Worm (Caenorhabditis elegans) whole organism, L4 larva: Measurements from ENCODE around the gene ndub-3.
A peak's percentile ranks its signal among the peaks of the same experiment; 100 is the strongest.

Experiments used
- Y5F2A.4 ChIP-seq: fragments of 200-800 bp; sonication (Bioruptor generic); optimal IDR thresholded peaks from 2 replicates; lab custom pipeline; 2018; ENCODE audit warnings: mild to moderate bottlenecking, missing genetic modification characterization, missing compliant biosample characterization
- ZK546.5 ChIP-seq, 2 experiments: sonication (generic microtip); optimal IDR thresholded peaks; 2 replicates each; lab custom pipeline; 2017; ENCODE audit warnings: missing biosample characterization in 2 of 2, missing genetic modification characterization in 2 of 2
- aha-1 ChIP-seq: fragments of 150-350 bp; peaks from one replicate; lab custom pipeline; 2014; ENCODE audit warnings: missing biosample characterization, missing genetic modification characterization
- aly-2 ChIP-seq: sonication (generic microtip); optimal IDR thresholded peaks from 2 replicates; lab custom pipeline; 2018; ENCODE audit warnings: missing biosample characterization, missing genetic modification characterization
- ama-1 ChIP-seq: fragments of 150-350 bp; optimal IDR thresholded peaks from 2 replicates; lab custom pipeline; 2014; ENCODE audit warnings: inconsistent platforms, mixed read lengths
- attf-4 ChIP-seq: sonication (generic microtip); optimal IDR thresholded peaks from 3 replicates; lab custom pipeline; 2017; ENCODE audit warnings: missing biosample characterization, missing genetic modification characterization
- ceh-44 ChIP-seq: fragments of 200-800 bp; sonication (Bioruptor generic); IDR thresholded peaks from 2 replicates; pipeline ENCODE4 v1.3.6; 2022; ENCODE audit warnings: missing genetic modification reagents, missing genetic modification characterization, missing compliant biosample characterization
- ces-1 ChIP-seq: fragments of 150-350 bp; sonication (generic microtip); optimal IDR thresholded peaks from 4 replicates; lab custom pipeline; 2014; ENCODE audit warnings: missing biosample characterization, missing genetic modification reagents, missing genetic modification characterization
- daf-16 ChIP-seq, 3 experiments: sonication (generic microtip); optimal IDR thresholded peaks; 2 replicates each; lab custom pipeline; 2016 to 2017; ENCODE audit warnings: missing genetic modification characterization in 3 of 3, missing genetic modification reagents in 3 of 3, mild to moderate bottlenecking in 2 of 3, missing compliant biosample characterization in 2 of 3, missing biosample characterization in 1 of 3, moderate library complexity in 1 of 3
- dmd-6 ChIP-seq: fragments of 200-800 bp; sonication (Bioruptor generic); IDR thresholded peaks from 2 replicates; pipeline ENCODE4 v1.3.6; 2022; ENCODE audit warnings: missing genetic modification reagents, missing genetic modification characterization, missing compliant biosample characterization
- dmd-8 ChIP-seq: fragments of 200-800 bp; sonication (Bioruptor generic); IDR thresholded peaks from 2 replicates; pipeline ENCODE4 v1.3.6; 2022; ENCODE audit warnings: missing genetic modification characterization, missing compliant biosample characterization
- dve-1 ChIP-seq: sonication (generic microtip); optimal IDR thresholded peaks from 2 replicates; lab custom pipeline; 2017; ENCODE audit warnings: antibody characterized with exemption, mild to moderate bottlenecking, missing genetic modification characterization, missing compliant biosample characterization; ENCODE audit not compliant: insufficient read depth
- hlh-11 ChIP-seq: fragments of 200-800 bp; sonication (Bioruptor generic); optimal IDR thresholded peaks from 2 replicates; lab custom pipeline; 2018; ENCODE audit warnings: mild to moderate bottlenecking, missing genetic modification characterization, missing compliant biosample characterization
- hlh-30 ChIP-seq: sonication (generic microtip); optimal IDR thresholded peaks from 2 replicates; lab custom pipeline; 2017; ENCODE audit warnings: antibody characterized with exemption, mild to moderate bottlenecking, missing genetic modification characterization, missing compliant biosample characterization; ENCODE audit not compliant: insufficient read depth
- hmg-1.1 ChIP-seq: fragments of 200-800 bp; sonication (Bioruptor generic); IDR thresholded peaks from 2 replicates; pipeline ENCODE4 v1.3.6; 2022; ENCODE audit warnings: missing genetic modification reagents, missing genetic modification characterization, missing compliant biosample characterization
- jun-1 ChIP-seq: fragments of 150-350 bp; optimal IDR thresholded peaks from 2 replicates; lab custom pipeline; 2014; ENCODE audit warnings: missing biosample characterization, missing genetic modification reagents, missing genetic modification characterization
- lin-1 ChIP-seq: fragments of 200-800 bp; sonication (Bioruptor generic); IDR thresholded peaks from 2 replicates; pipeline ENCODE4 v1.3.6; 2022; ENCODE audit warnings: missing genetic modification reagents, missing genetic modification characterization, missing compliant biosample characterization
- lsy-2 ChIP-seq, 2 experiments: fragments of 150-350 bp in 1 of 2; sonication (generic microtip) in 1 of 2; optimal IDR thresholded peaks; 2 replicates each; lab custom pipeline; 2014 to 2017; ENCODE audit warnings: missing biosample characterization in 2 of 2, missing genetic modification characterization in 2 of 2
- mdl-1 ChIP-seq, 2 experiments: fragments of 150-350 bp in 1 of 2; sonication (generic microtip) in 1 of 2; optimal IDR thresholded peaks; 2 replicates each; lab custom pipeline; 2014 to 2017; ENCODE audit warnings: missing biosample characterization in 2 of 2, missing genetic modification characterization in 2 of 2
- nhr-102 ChIP-seq: sonication (generic microtip); optimal IDR thresholded peaks from 2 replicates; lab custom pipeline; 2016; ENCODE audit warnings: mild to moderate bottlenecking, missing genetic modification characterization, moderate library complexity, missing compliant biosample characterization
- nhr-11 ChIP-seq: fragments of 150-350 bp; optimal IDR thresholded peaks from 2 replicates; lab custom pipeline; 2014; ENCODE audit warnings: missing biosample characterization, missing genetic modification characterization
- nhr-237 ChIP-seq: sonication (generic microtip); optimal IDR thresholded peaks from 2 replicates; lab custom pipeline; 2017; ENCODE audit warnings: missing biosample characterization, missing genetic modification characterization
- nhr-28 ChIP-seq: fragments of 150-350 bp; optimal IDR thresholded peaks from 2 replicates; lab custom pipeline; 2014; ENCODE audit warnings: missing biosample characterization, missing genetic modification characterization
- nhr-41 ChIP-seq: fragments of 200-800 bp; sonication (Bioruptor generic); IDR thresholded peaks from 2 replicates; pipeline ENCODE4 v1.3.6; 2022; ENCODE audit warnings: missing genetic modification reagents, missing genetic modification characterization, missing compliant biosample characterization
- pqm-1 ChIP-seq: sonication (generic microtip); optimal IDR thresholded peaks from 2 replicates; lab custom pipeline; 2017; ENCODE audit warnings: missing biosample characterization, missing genetic modification characterization
- saeg-2 ChIP-seq: fragments of 200-800 bp; sonication (Bioruptor generic); IDR thresholded peaks from 2 replicates; pipeline ENCODE4 v1.3.6; 2022; ENCODE audit warnings: missing genetic modification reagents, missing genetic modification characterization, missing compliant biosample characterization
- set-16 ChIP-seq: fragments of 200-800 bp; sonication (Bioruptor generic); IDR thresholded peaks from 2 replicates; pipeline ENCODE4 v1.3.6; 2022; ENCODE audit warnings: missing genetic modification reagents, missing genetic modification characterization, missing compliant biosample characterization
- skn-1 ChIP-seq: fragments of 150-350 bp; optimal IDR thresholded peaks from 2 replicates; lab custom pipeline; 2014; ENCODE audit warnings: missing biosample characterization, missing genetic modification characterization
- snpc-1.2 ChIP-seq: fragments of 200-800 bp; sonication (Bioruptor generic); IDR thresholded peaks from 2 replicates; pipeline ENCODE4 v1.3.6; 2022; ENCODE audit warnings: missing genetic modification reagents, missing genetic modification characterization, missing compliant biosample characterization
- tag-97 ChIP-seq: fragments of 200-800 bp; sonication (Bioruptor generic); IDR thresholded peaks from 2 replicates; pipeline ENCODE4 v1.3.6; 2022; ENCODE audit warnings: missing genetic modification characterization, missing compliant biosample characterization
- unc-62 ChIP-seq, 3 experiments: fragments of 150-350 bp in 1 of 3; sonication (generic microtip); optimal IDR thresholded peaks in 2 of 3; peaks in 1 of 3; 1 replicate in 1 of 3; 2 replicates in 2 of 3; lab custom pipeline; 2014 to 2017; ENCODE audit warnings: missing biosample characterization in 3 of 3, missing genetic modification characterization in 3 of 3, missing genetic modification reagents in 3 of 3, missing genotype in 1 of 3
- zip-11 ChIP-seq: fragments of 200-800 bp; sonication (Bioruptor generic); IDR thresholded peaks from 2 replicates; pipeline ENCODE4 v1.3.6; 2022; ENCODE audit warnings: missing genetic modification characterization, missing compliant biosample characterization
- zip-2 ChIP-seq: fragments of 150-350 bp; optimal IDR thresholded peaks from 2 replicates; lab custom pipeline; 2014; ENCODE audit warnings: missing biosample characterization, missing genetic modification characterization

ndub-3 gene

DNA sequence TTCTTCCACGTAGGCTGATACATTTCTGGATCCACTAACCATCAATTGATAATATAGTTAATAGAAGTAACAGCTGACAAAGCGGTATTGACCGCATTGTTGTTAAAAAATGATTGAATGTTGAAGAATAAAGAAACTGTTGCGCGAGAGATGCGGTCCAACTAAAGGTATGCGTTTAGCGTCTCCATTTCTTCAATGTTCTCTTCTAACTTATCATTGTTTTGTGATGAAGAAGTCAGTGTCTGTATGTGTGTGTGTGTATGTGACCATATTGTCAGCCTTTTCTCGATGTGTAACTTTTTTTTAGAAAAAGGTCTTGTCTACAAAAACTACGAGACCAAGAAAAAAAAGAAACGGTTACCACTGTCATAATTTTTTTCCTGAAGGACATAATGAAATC, 38.2 kb downstream of the ndub-3 start, which contains the start of gene B0457.2:
TSS of gene B0457.2 (minus strand) at position 101 of the 400 bp plus-strand sequence.
- TF ChIP-seq aha-1 (tag; lab: Kevin White, UChicago) (peak; percentile 19), dve-1 (tag; lab: Kevin White, UChicago) (peak; percentile 37), nhr-28 (peak; percentile 63), zip-2 (no peak)

ce11 chrII:8923187-8923586, 41.5 kb downstream of the ndub-3 start:
- TF ChIP-seq pqm-1 (tag; lab: Kevin White, UChicago), result peak; percentile 64
- TF ChIP-seq daf-16 (GFP tag; optimal IDR thresholded peaks at IDR 0.05; lab: Kevin White, UChicago), result no peak
- TF ChIP-seq daf-16 (tag; optimal IDR thresholded peaks at IDR 0.05; lab: Kevin White, UChicago), result peak; percentile 76
- peak; percentile 32 for TF ChIP-seq nhr-28
- no peak for TF ChIP-seq zip-11 (GFP tag; lab: Robert Waterston, UW)
- no peak for TF ChIP-seq skn-1 (tag; lab: Kevin White, UChicago)
- TF ChIP-seq attf-4, result no peak
- TF ChIP-seq hlh-11 (tag; lab: Kevin White, UChicago), result peak; percentile 16
- TF ChIP-seq snpc-1.2 (GFP tag; lab: Robert Waterston, UW), result no peak
- no peak for TF ChIP-seq ceh-44 (GFP tag; lab: Robert Waterston, UW)
- no peak for TF ChIP-seq ZK546.5 (tag; optimal IDR thresholded peaks at IDR 0.05; lab: Kevin White, UChicago)
- TF ChIP-seq dmd-6, result peak; percentile 46; the same call in 1 of the 2 replicates

ce11 chrII:8922140-8922539, 42.5 kb downstream of the ndub-3 start, which contains the start of gene B0457.6:
Gene B0457.6 (plus strand): TSS chrII:8922423.
- TF ChIP-seq hlh-30 (tag; lab: Kevin White, UChicago) (peak; percentile 9), mdl-1 (tag; optimal IDR thresholded peaks at IDR 0.05; lab: Kevin White, UChicago) (no peak), lin-1 (GFP tag; lab: Robert Waterston, UW) (no peak), nhr-237 (tag; lab: Kevin White, UChicago) (no peak), hmg-1.1 (peak; percentile 54; the same call in 1 of the 2 replicates), snpc-1.2 (GFP tag; lab: Robert Waterston, UW) (no peak), ama-1 (no peak), dmd-8 (GFP tag; lab: Robert Waterston, UW) (no peak), aly-2 (tag; lab: Kevin White, UChicago) (no peak), set-16 (GFP tag; lab: Robert Waterston, UW) (no peak), pqm-1 (tag; lab: Kevin White, UChicago) (peak; percentile 90), Y5F2A.4 (GFP tag; lab: Kevin White, UChicago) (no peak), nhr-11 (tag; lab: Kevin White, UChicago) (no peak), hlh-11 (tag; lab: Kevin White, UChicago) (peak; percentile 48), jun-1 (no peak), dmd-6 (peak; percentile 47; the same call in 1 of the 2 replicates), nhr-28 (peak; percentile 45), nhr-41 (GFP tag; lab: Robert Waterston, UW) (0 out of 2 replicates have a peak, but pooled peaks have one; percentile 15), tag-97 (GFP tag; lab: Robert Waterston, UW) (no peak), lsy-2 (tag; optimal IDR thresholded peaks at IDR 0.05; lab: Kevin White, UChicago) (peak in 1 of 2 experiments; percentile 37), attf-4 (no peak), saeg-2 (no peak)

- TF ChIP-seq aha-1 (tag; lab: Kevin White, UChicago), result peak; percentile 89
- no peak for TF ChIP-seq saeg-2
- no peak for TF ChIP-seq nhr-102
Measured at ce11 chrII:8921456-8921855, 43.2 kb downstream of the ndub-3 start.

- TF ChIP-seq unc-62 (GFP tag; optimal IDR thresholded peaks at IDR 0.05 in 1 of 2; lab: Kevin White, UChicago) (no peak), unc-62 (tag; optimal IDR thresholded peaks at IDR 0.05; lab: Kevin White, UChicago) (no peak), ces-1 (GFP tag; lab: Kevin White, UChicago) (peak; percentile 3)
Measured at ce11 chrII:8920955-8921354, 43.7 kb downstream of the ndub-3 start.
